Fruit fly (Drosophila melanogaster): ENCODE data around the gene CheA87a.

The CheA87a gene

DNA sequence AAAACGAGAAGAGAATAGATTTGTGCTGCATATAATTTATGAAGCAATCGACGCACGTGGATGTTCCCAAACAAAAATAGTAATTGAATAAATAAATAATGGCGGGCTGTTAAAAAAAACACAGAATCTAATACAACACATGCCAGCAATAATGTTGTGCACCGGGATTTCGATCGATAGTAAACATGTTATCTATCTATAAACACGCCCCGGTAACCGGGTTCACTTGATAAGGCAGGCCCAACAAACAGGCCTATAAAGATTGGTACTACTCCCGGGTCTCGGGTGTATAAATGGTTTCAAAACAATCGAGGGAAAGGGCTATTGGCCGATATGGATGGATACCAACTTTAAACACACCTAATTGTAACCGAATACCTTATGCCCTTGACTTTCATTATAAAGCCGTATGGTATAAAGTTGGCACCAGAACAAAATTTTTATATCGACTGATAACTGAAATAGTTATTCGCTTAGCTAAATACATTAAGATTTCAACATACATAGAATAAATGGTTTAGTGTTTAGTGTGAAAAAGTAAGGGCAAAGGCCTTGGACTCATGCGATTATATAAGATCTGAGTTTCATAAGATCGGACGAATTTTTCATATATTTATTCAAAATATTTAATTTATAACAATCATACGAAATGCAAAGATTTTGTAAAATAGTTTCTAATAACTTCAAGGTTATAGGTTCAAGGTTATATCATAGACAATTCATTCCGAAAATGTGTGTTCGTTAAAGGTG lies 3.6 kb upstream of the CheA87a start (continued):
- no peak for TF ChIP-seq CG4404 (GFP tag; IDR thresholded peaks at IDR 0.05)
- no peak for TF ChIP-seq CG14965 (GFP tag; optimal IDR thresholded peaks at IDR 0.05; ENCODE audit: borderline replicate concordance)
- no peak for TF ChIP-seq zen2 (GFP tag; IDR thresholded peaks at IDR 0.05; ENCODE audit: partially characterized antibody)
- TF ChIP-seq lov (optimal IDR thresholded peaks at IDR 0.05): no peak
- TF ChIP-seq lov (GFP tag; IDR thresholded peaks at IDR 0.05): no peak
- TF ChIP-seq lilli (GFP tag; optimal IDR thresholded peaks at IDR 0.05): no peak
- no peak for TF ChIP-seq CG9437 (GFP tag; optimal IDR thresholded peaks at IDR 0.05)
- no peak for TF ChIP-seq Stat92E (GFP tag; optimal IDR thresholded peaks at IDR 0.05)
- TF ChIP-seq Lim3 (GFP tag; IDR thresholded peaks at IDR 0.05): no peak
- no peak for TF ChIP-seq D19B (GFP tag; optimal IDR thresholded peaks at IDR 0.05)
- no peak for TF ChIP-seq sens-2 (GFP tag; IDR thresholded peaks at IDR 0.05)
- TF ChIP-seq mirr (GFP tag; optimal IDR thresholded peaks at IDR 0.05): peak; percentile 82
- TF ChIP-seq B-H1 (GFP tag; IDR thresholded peaks at IDR 0.05): no peak; the same call in 2 of the 3 replicates
- no peak for TF ChIP-seq toy (GFP tag; IDR thresholded peaks at IDR 0.05)
- TF ChIP-seq wor (GFP tag; IDR thresholded peaks at IDR 0.05): no peak
- TF ChIP-seq B-H2 (GFP tag; optimal IDR thresholded peaks at IDR 0.05): no peak
- TF ChIP-seq CG17328 (GFP tag; IDR thresholded peaks at IDR 0.05): no peak
- TF ChIP-seq Hr78 (GFP tag; optimal IDR thresholded peaks at IDR 0.05): peak in 1 of 2 experiments; percentile 29
- no peak for TF ChIP-seq NfI (GFP tag; optimal IDR thresholded peaks at IDR 0.05)
- no peak for TF ChIP-seq CG7745 (tag; optimal IDR thresholded peaks at IDR 0.05)
- TF ChIP-seq scrt (GFP tag; optimal IDR thresholded peaks at IDR 0.05): no peak
- TF ChIP-seq H15 (GFP tag; IDR thresholded peaks at IDR 0.05): no peak
- no peak for TF ChIP-seq cas (GFP tag; IDR thresholded peaks at IDR 0.05)
- TF ChIP-seq Awh (GFP tag; IDR thresholded peaks at IDR 0.05): no peak
- no peak for TF ChIP-seq CG8290 (GFP tag; optimal IDR thresholded peaks at IDR 0.05)
- peak in 1 of 2 experiments; percentile 44 for TF ChIP-seq CG8290 (tag; optimal IDR thresholded peaks at IDR 0.05)
- no peak for TF ChIP-seq CG34224 (GFP tag; IDR thresholded peaks at IDR 0.05; ENCODE audit: partially characterized antibody)
- no peak for TF ChIP-seq pan (optimal IDR thresholded peaks at IDR 0.05)
- TF ChIP-seq pan (GFP tag; optimal IDR thresholded peaks at IDR 0.05 in 1 of 2, IDR thresholded peaks at IDR 0.05 in 1 of 2): no peak
- no peak for TF ChIP-seq CG6813 (GFP tag; optimal IDR thresholded peaks at IDR 0.05)
- peak; percentile 52 for TF ChIP-seq sug (tag; optimal IDR thresholded peaks at IDR 0.05)
- TF ChIP-seq gcm2 (GFP tag; optimal IDR thresholded peaks at IDR 0.05): no peak
- peak; percentile 23 for TF ChIP-seq sens (GFP tag)
- no peak for TF ChIP-seq CG9609 (GFP tag; optimal IDR thresholded peaks at IDR 0.05)
- TF ChIP-seq lbe (GFP tag; optimal IDR thresholded peaks at IDR 0.05): no peak
- no peak for TF ChIP-seq ase (GFP tag; IDR thresholded peaks at IDR 0.05)
- no peak for TF ChIP-seq eyg (GFP tag; optimal IDR thresholded peaks at IDR 0.05)
- TF ChIP-seq CG9215 (GFP tag; IDR thresholded peaks at IDR 0.05): no peak
- TF ChIP-seq CG14667 (GFP tag; IDR thresholded peaks at IDR 0.05): no peak
- TF ChIP-seq Dip2 (GFP tag; IDR thresholded peaks at IDR 0.05): no peak
- no peak for TF ChIP-seq CG2129 (GFP tag; IDR thresholded peaks at IDR 0.05; ENCODE audit: partially characterized antibody)
- no peak for TF ChIP-seq CG17912 (GFP tag; optimal IDR thresholded peaks at IDR 0.05)
- TF ChIP-seq CG32532 (GFP tag; IDR thresholded peaks at IDR 0.05): no peak
- no peak for TF ChIP-seq Side (GFP tag; optimal IDR thresholded peaks at IDR 0.05)
- TF ChIP-seq hbn (GFP tag; IDR thresholded peaks at IDR 0.05; ENCODE audit: partially characterized antibody): no peak
- TF ChIP-seq CG11695 (GFP tag; IDR thresholded peaks at IDR 0.05): no peak
- peak; percentile 13 for TF ChIP-seq dmrt99B (tag; optimal IDR thresholded peaks at IDR 0.05)
- TF ChIP-seq CG10366 (GFP tag; IDR thresholded peaks at IDR 0.05): no peak
- TF ChIP-seq CG17612 (GFP tag; IDR thresholded peaks at IDR 0.05): no peak
- TF ChIP-seq E2f1 (GFP tag; IDR thresholded peaks at IDR 0.05): no peak
- TF ChIP-seq CG31224 (GFP tag; IDR thresholded peaks at IDR 0.05): no peak

Data from whole organism, embryonic.